Fruit fly (Drosophila melanogaster): ENCODE measurements around the gene PK2-R1.

- TF ChIP-seq bab1 (GFP tag; optimal IDR thresholded peaks at IDR 0.05) (no peak), kay (GFP tag; ENCODE audit: borderline replicate concordance) (no peak), Hr96 (GFP tag; optimal IDR thresholded peaks at IDR 0.05) (no peak), Crg-1 (GFP tag; optimal IDR thresholded peaks at IDR 0.05) (no peak)
Observed at dm6 chr3R:13379675-13380074, 41.5 kb downstream of the PK2-R1 start, which contains the start of the genes CG9813 and CG8870.
